Fruit fly (Drosophila melanogaster): ENCODE measurements around the gene CG7857.

Gene CG7857

DNA sequence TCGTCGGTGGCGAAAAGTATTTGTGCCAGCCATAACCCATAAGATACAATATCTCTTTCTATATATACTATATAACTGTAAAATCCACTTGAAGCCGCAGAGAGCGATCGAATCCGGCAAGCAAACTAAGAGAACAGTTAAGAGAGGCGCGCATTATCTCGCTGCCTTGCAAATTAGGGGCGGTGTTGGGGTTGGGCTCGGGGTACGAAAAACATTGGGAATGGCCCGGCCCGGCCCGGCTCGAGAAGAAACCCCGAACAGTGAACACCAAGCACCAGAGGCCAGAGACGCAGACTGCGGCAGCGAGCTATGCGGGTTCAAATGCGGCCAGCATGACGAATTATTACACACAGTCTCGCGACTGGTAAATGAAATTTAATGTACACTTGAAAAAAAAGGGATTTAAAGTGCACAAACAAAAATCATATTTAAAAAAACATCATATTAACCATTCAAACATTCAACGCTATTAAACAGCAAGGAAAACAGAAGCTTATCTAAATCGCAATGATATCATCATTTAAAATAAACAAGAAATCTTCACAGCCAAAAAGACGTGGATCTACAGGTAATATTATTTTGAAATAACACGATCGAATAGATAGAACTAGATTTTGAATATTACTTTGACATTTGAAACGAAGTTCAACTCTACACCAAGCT is 27.8 kb upstream of the CG7857 start (continued):
- TF ChIP-seq CG3065 (GFP tag; optimal IDR thresholded peaks at IDR 0.05) (no peak), Rfx (GFP tag; IDR thresholded peaks at IDR 0.05) (peak; percentile 23; the same call in 1 of the 2 replicates), caup (GFP tag; optimal IDR thresholded peaks at IDR 0.05; ENCODE audit: severe bottlenecking) (no peak), CG33557 (GFP tag; optimal IDR thresholded peaks at IDR 0.05) (no peak), CG18599 (GFP tag; optimal IDR thresholded peaks at IDR 0.05) (peak; percentile 53), CG11504 (tag; optimal IDR thresholded peaks at IDR 0.05) (peak; percentile 76), chif (GFP tag; optimal IDR thresholded peaks at IDR 0.05) (peak in 1 of 2 experiments; percentile 33), sisA (GFP tag; IDR thresholded peaks at IDR 0.05) (peak; percentile 42), mld (GFP tag; IDR thresholded peaks at IDR 0.05; ENCODE audit: partially characterized antibody) (no peak), zfh1 (GFP tag; IDR thresholded peaks at IDR 0.05) (peak; percentile 45; the same call in 1 of the 3 replicates), tin (GFP tag; optimal IDR thresholded peaks at IDR 0.05) (no peak), CG14014 (GFP tag; IDR thresholded peaks at IDR 0.05) (peak; percentile 59; the same call in 1 of the 2 replicates), CG4424 (GFP tag; optimal IDR thresholded peaks at IDR 0.05) (peak; percentile 63), CG15514 (GFP tag; optimal IDR thresholded peaks at IDR 0.05) (no peak), CG16815 (GFP tag; optimal IDR thresholded peaks at IDR 0.05) (no peak), CG1792 (GFP tag; optimal IDR thresholded peaks at IDR 0.05) (peak; percentile 5), Hr78 (GFP tag; optimal IDR thresholded peaks at IDR 0.05) (peak in 1 of 2 experiments; percentile 29), Oaz (GFP tag; IDR thresholded peaks at IDR 0.05) (0 out of 2 replicates have a peak, but pooled peaks have one; percentile 15), Awh (GFP tag; IDR thresholded peaks at IDR 0.05) (0 out of 2 replicates have a peak, but pooled peaks have one; percentile 41), CG2202 (tag; optimal IDR thresholded peaks at IDR 0.05) (no peak), toy (GFP tag; IDR thresholded peaks at IDR 0.05) (no peak), CG6689 (GFP tag; IDR thresholded peaks at IDR 0.05) (peak; percentile 34; the same call in 1 of the 2 replicates), Spps (tag; optimal IDR thresholded peaks at IDR 0.05) (no peak), Xbp1 (GFP tag; optimal IDR thresholded peaks at IDR 0.05) (peak; percentile 3), CG42726 (GFP tag; IDR thresholded peaks at IDR 0.05; ENCODE audit: partially characterized antibody) (no peak), otp (GFP tag; IDR thresholded peaks at IDR 0.05) (0 out of 3 replicates have a peak, but pooled peaks have one; percentile 43), Tbp (GFP tag; optimal IDR thresholded peaks at IDR 0.05) (no peak), lov (optimal IDR thresholded peaks at IDR 0.05) (no peak), lov (GFP tag; IDR thresholded peaks at IDR 0.05) (0 out of 3 replicates have a peak, but pooled peaks have one; percentile 27), bbx (GFP tag; IDR thresholded peaks at IDR 0.05; ENCODE audit: partially characterized antibody) (no peak), CG11695 (GFP tag; IDR thresholded peaks at IDR 0.05) (peak; percentile 39; the same call in 1 of the 3 replicates), nom (GFP tag; optimal IDR thresholded peaks at IDR 0.05) (peak; percentile 34), Doc2 (GFP tag; IDR thresholded peaks at IDR 0.05) (no peak), esg (GFP tag; conservative IDR thresholded peaks at IDR 0.05) (peak; percentile 55), CG10543 (GFP tag; optimal IDR thresholded peaks at IDR 0.05) (no peak), Scr (GFP tag; IDR thresholded peaks at IDR 0.05; ENCODE audit: partially characterized antibody) (no peak), Fer1 (GFP tag; optimal IDR thresholded peaks at IDR 0.05) (no peak), Atf6 (GFP tag; IDR thresholded peaks at IDR 0.05) (peak; percentile 52; the same call in 1 of the 2 replicates), H15 (GFP tag; IDR thresholded peaks at IDR 0.05) (no peak), Dip2 (GFP tag; IDR thresholded peaks at IDR 0.05) (no peak), Stat92E (GFP tag; optimal IDR thresholded peaks at IDR 0.05) (no peak), ci (GFP tag; IDR thresholded peaks at IDR 0.05) (peak; percentile 54; the same call in 2 of the 3 replicates), cad (GFP tag; optimal IDR thresholded peaks at IDR 0.05) (no peak), CG16813 (GFP tag; IDR thresholded peaks at IDR 0.05; ENCODE audit: partially characterized antibody) (no peak), slbo (GFP tag; IDR thresholded peaks at IDR 0.05) (peak; percentile 63), fd96Cb (tag; optimal IDR thresholded peaks at IDR 0.05) (peak; percentile 66), ind (GFP tag; optimal IDR thresholded peaks at IDR 0.05) (peak; percentile 52), emc (GFP tag; optimal IDR thresholded peaks at IDR 0.05) (no peak), fu2 (GFP tag; optimal IDR thresholded peaks at IDR 0.05) (no peak)
